Worm (Caenorhabditis elegans): ENCODE data around the gene cyp-13A3.

The cyp-13A3 gene

DNA sequence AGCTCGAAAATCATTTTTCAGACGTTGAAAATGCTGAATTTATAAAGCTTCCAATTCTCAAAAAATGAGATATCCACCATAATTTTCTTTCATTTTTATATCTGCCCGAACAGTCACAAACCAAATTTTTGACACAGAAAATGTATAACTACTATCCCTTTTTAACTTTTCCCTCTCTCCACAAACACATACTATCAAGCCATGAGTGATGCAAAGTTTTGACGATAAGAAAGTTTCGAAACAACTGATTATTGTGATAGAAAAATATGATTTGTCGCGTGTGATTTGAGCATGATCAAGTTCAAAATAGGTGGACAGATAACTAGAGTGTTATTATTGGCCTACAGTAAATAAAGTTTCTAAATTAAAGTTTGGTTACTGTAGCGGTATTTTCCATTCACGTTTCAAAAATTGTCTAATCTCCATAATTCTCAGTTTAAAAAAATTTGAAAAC, 14.4 kb upstream of the cyp-13A3 start, which contains the start of gene cyp-13A8 (continued):
- TF ChIP-seq daf-19 (GFP tag; conservative IDR thresholded peaks at IDR 0.05): no peak
- TF ChIP-seq nhr-41 (GFP tag; IDR thresholded peaks at IDR 0.05): no peak
- TF ChIP-seq nhr-48 (tag; optimal IDR thresholded peaks at IDR 0.05): no peak
- TF ChIP-seq daf-8 (GFP tag; IDR thresholded peaks at IDR 0.05): no peak
- TF ChIP-seq dmd-9 (GFP tag; IDR thresholded peaks at IDR 0.05): no peak
- TF ChIP-seq gei-8 (GFP tag; optimal IDR thresholded peaks at IDR 0.05): no peak
- TF ChIP-seq nhr-102 (tag; optimal IDR thresholded peaks at IDR 0.05): peak; percentile 93
- peak; percentile 79 for TF ChIP-seq hlh-11 (tag; optimal IDR thresholded peaks at IDR 0.05)
- TF ChIP-seq nhr-77 (tag; optimal IDR thresholded peaks at IDR 0.05): peak; percentile 1
- 0 out of 2 replicates have a peak, but pooled peaks have one; percentile 29 for TF ChIP-seq tra-1 (GFP tag; IDR thresholded peaks at IDR 0.05)
- no peak for TF ChIP-seq arid-1 (GFP tag; conservative IDR thresholded peaks at IDR 0.05)
- TF ChIP-seq R02D3.7 (tag; optimal IDR thresholded peaks at IDR 0.05): no peak
- no peak for TF ChIP-seq mdt-29 (GFP tag; IDR thresholded peaks at IDR 0.05)
- TF ChIP-seq dmd-6 (GFP tag; IDR thresholded peaks at IDR 0.05): peak; percentile 90
- TF ChIP-seq vab-7 (GFP tag; IDR thresholded peaks at IDR 0.05): no peak
- no peak for TF ChIP-seq fkh-10 (GFP tag; optimal IDR thresholded peaks at IDR 0.05)
- no peak for TF ChIP-seq ceh-82 (tag; optimal IDR thresholded peaks at IDR 0.05)
- no peak for TF ChIP-seq ceh-20 (GFP tag; IDR thresholded peaks at IDR 0.05)
- TF ChIP-seq F26F4.8 (GFP tag; conservative IDR thresholded peaks at IDR 0.05): no peak
- no peak for TF ChIP-seq Y5F2A.4 (GFP tag; optimal IDR thresholded peaks at IDR 0.05)
- no peak for TF ChIP-seq madf-9 (GFP tag; conservative IDR thresholded peaks at IDR 0.05)
- TF ChIP-seq hmg-1.1 (GFP tag; IDR thresholded peaks at IDR 0.05): no peak
- TF ChIP-seq mep-1 (tag; optimal IDR thresholded peaks at IDR 0.05): no peak
- no peak for TF ChIP-seq duxl-1 (tag; optimal IDR thresholded peaks at IDR 0.05; ENCODE audit: poor library complexity)
- TF ChIP-seq mdl-1 (tag; optimal IDR thresholded peaks at IDR 0.05): peak in 1 of 2 experiments; percentile 66
- no peak for TF ChIP-seq rbr-2 (tag; optimal IDR thresholded peaks at IDR 0.05)
- no peak for TF ChIP-seq zag-1 (tag; optimal IDR thresholded peaks at IDR 0.05)
- TF ChIP-seq daf-16 (GFP tag; optimal IDR thresholded peaks at IDR 0.05): no peak
- TF ChIP-seq daf-16 (tag; optimal IDR thresholded peaks at IDR 0.05): peak; percentile 71
- no peak for TF ChIP-seq aly-2 (tag; optimal IDR thresholded peaks at IDR 0.05)
- no peak for TF ChIP-seq unc-130 (GFP tag; optimal IDR thresholded peaks at IDR 0.05)
- no peak for TF ChIP-seq lin-29 (GFP tag; IDR thresholded peaks at IDR 0.05)
- no peak for TF ChIP-seq T20F7.1 (GFP tag; optimal IDR thresholded peaks at IDR 0.05)
- TF ChIP-seq ceh-44 (GFP tag; IDR thresholded peaks at IDR 0.05): no peak
- no peak for TF ChIP-seq nhr-42 (GFP tag; IDR thresholded peaks at IDR 0.05)
- no peak for TF ChIP-seq nhr-237 (tag; optimal IDR thresholded peaks at IDR 0.05)
- TF ChIP-seq aha-1 (tag): peak; percentile 38
- peak; percentile 56 for TF ChIP-seq mxl-3 (GFP tag; optimal IDR thresholded peaks at IDR 0.05)

DNA sequence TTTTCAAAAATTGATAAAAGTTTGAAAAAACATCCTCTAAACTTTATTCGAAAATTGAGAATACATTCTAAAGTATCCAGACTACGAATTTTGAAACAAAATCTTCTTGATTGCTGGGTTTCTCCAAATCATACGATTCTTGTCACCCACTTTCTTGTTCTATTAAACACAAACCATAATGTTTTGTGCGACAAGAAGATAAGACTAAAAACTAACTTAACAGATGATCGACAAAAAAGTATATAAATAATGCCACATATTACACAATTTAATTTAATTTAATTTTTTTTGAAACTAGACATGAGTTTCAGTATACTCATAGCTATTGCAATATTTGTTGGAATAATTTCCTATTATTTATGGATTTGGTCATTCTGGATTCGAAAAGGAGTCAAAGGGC, 10.2 kb upstream of the cyp-13A3 start, which contains the start of gene cyp-13A7:
cyp-13A7 (plus strand) TSS at position 301 of the 400 bp plus-strand sequence.
- peak; percentile 6; the same call in 1 of the 2 replicates for TF ChIP-seq dmd-6 (GFP tag; IDR thresholded peaks at IDR 0.05)
- peak; percentile 17 for TF ChIP-seq nhr-28 (tag; optimal IDR thresholded peaks at IDR 0.05)
- TF ChIP-seq tra-1 (GFP tag; IDR thresholded peaks at IDR 0.05): no peak

DNA sequence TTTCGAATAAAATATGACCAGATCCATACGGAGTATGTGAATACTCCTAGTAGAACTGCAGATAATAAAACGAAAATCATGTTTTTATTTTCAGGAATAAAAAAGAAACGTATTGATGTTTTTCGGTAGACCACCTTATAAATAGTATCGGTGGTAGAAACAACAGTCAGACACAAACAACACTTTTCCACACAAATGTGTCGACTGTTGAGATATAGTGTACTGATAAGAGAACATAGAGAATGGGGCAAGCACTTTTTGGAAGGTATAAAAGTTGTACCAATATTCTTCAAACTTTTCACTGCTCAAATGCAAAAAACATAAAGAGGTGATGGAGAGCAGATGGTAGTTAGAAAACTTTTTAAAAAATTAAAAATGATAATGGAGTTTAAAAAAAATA, 9.5 kb upstream of the cyp-13A3 start, which contains the start of gene cyp-13A6:
cyp-13A6 (minus strand) TSS at position 180 of the 400 bp plus-strand sequence.
- TF ChIP-seq hlh-11 (tag; optimal IDR thresholded peaks at IDR 0.05) (peak; percentile 18), nhr-28 (tag; optimal IDR thresholded peaks at IDR 0.05) (peak; percentile 63), F26F4.8 (GFP tag; conservative IDR thresholded peaks at IDR 0.05) (no peak), daf-16 (GFP tag; optimal IDR thresholded peaks at IDR 0.05) (no peak), daf-16 (tag; optimal IDR thresholded peaks at IDR 0.05) (peak; percentile 68), ztf-11 (tag; optimal IDR thresholded peaks at IDR 0.05) (no peak), dmd-6 (GFP tag; IDR thresholded peaks at IDR 0.05) (peak; percentile 46; the same call in 1 of the 2 replicates)
